Worm (Caenorhabditis elegans) whole organism, dauer: ENCODE results near the gene swt-2.
"Not testable (repeated sequence)": the region's sequence is repeated elsewhere in the genome, so short reads cannot be mapped to it uniquely, and the experiment has no call there.

ENCODE experiments used
- unc-62 ChIP-seq: sonication (generic microtip); optimal IDR thresholded peaks from 2 replicates; lab custom pipeline; 2017; ENCODE audit warnings: missing biosample characterization, missing genetic modification reagents, missing genetic modification characterization

swt-2 gene

ce11 chrV:7529840-7530239 is at the start of gene swt-2:
Gene swt-2 (plus strand): TSS chrV:7530140.
- TF ChIP-seq unc-62 (GFP tag; lab: Kevin White, UChicago): no peak

- no peak for TF ChIP-seq unc-62 (GFP tag; lab: Kevin White, UChicago)
These were observed 49.0 kb upstream of the swt-2 start, which contains the start of gene C18B10.6 for ce11 chrV:7480949-7481348. Gene C18B10.6 (minus strand): TSS chrV:7481049.

- no peak for TF ChIP-seq unc-62 (GFP tag; lab: Kevin White, UChicago)
These were observed 44.9 kb upstream of the swt-2 start, which contains the start of gene srbc-8 for ce11 chrV:7485000-7485399. Gene srbc-8 (minus strand): TSS chrV:7485100.

ce11 chrV:7487518-7487917 is 42.4 kb upstream of the swt-2 start, which contains the start of gene srbc-7:
Gene srbc-7 (minus strand): TSS chrV:7487618.
- no peak for TF ChIP-seq unc-62 (GFP tag; lab: Kevin White, UChicago)

- no peak for TF ChIP-seq unc-62 (GFP tag; lab: Kevin White, UChicago)
These were observed 39.6 kb upstream of the swt-2 start, which contains the start of gene srbc-9 for ce11 chrV:7490340-7490739. Gene srbc-9 (minus strand): TSS chrV:7490440.

- no peak for TF ChIP-seq unc-62 (GFP tag; lab: Kevin White, UChicago)
These were observed 37.0 kb upstream of the swt-2 start, which contains the start of gene srbc-10 for ce11 chrV:7492924-7493323. Gene srbc-10 (minus strand): TSS chrV:7493024.

ce11 chrV:7495189-7495588 is 34.8 kb upstream of the swt-2 start, which contains the start of gene srbc-11:
Gene srbc-11 (minus strand): TSS chrV:7495289.
- no peak for TF ChIP-seq unc-62 (GFP tag; lab: Kevin White, UChicago)

ce11 chrV:7497440-7497839 is 32.5 kb upstream of the swt-2 start, which contains the start of gene srh-79:
Gene srh-79 (plus strand): TSS chrV:7497740.
- no peak for TF ChIP-seq unc-62 (GFP tag; lab: Kevin White, UChicago)

ce11 chrV:7501194-7501593 is 28.7 kb upstream of the swt-2 start:
- no peak for TF ChIP-seq unc-62 (GFP tag; lab: Kevin White, UChicago)

- TF ChIP-seq unc-62 (GFP tag; lab: Kevin White, UChicago): no peak
These were observed 25.7 kb upstream of the swt-2 start, which contains the start of gene srh-229 for ce11 chrV:7504271-7504670. Gene srh-229 (minus strand): TSS chrV:7504371.

ce11 chrV:7506207-7506606 is 23.7 kb upstream of the swt-2 start:
- no peak for TF ChIP-seq unc-62 (GFP tag; lab: Kevin White, UChicago)

ce11 chrV:7508566-7509044 is 21.3 kb upstream of the swt-2 start, which contains the start of the genes str-31 and nhr-172:
Gene str-31 (minus strand): TSS chrV:7508666.
Gene nhr-172 (plus strand): TSS chrV:7508994.
- no peak for TF ChIP-seq unc-62 (GFP tag; lab: Kevin White, UChicago)

- not testable (repeated sequence) for TF ChIP-seq unc-62 (GFP tag; lab: Kevin White, UChicago)
These were observed 18.5 kb upstream of the swt-2 start, which contains the start of gene nhr-171 for ce11 chrV:7511465-7511864. Gene nhr-171 (plus strand): TSS chrV:7511765.

ce11 chrV:7514939-7515338 is 15.0 kb upstream of the swt-2 start, which contains the start of gene srb-18:
Gene srb-18 (plus strand): TSS chrV:7515239.
- no peak for TF ChIP-seq unc-62 (GFP tag; lab: Kevin White, UChicago)

ce11 chrV:7520077-7520476 is 9.9 kb upstream of the swt-2 start, which contains the start of gene srb-19:
Gene srb-19 (minus strand): TSS chrV:7520177.
- no peak for TF ChIP-seq unc-62 (GFP tag; lab: Kevin White, UChicago)

- TF ChIP-seq unc-62 (GFP tag; lab: Kevin White, UChicago): no peak
These were observed 8.6 kb upstream of the swt-2 start for ce11 chrV:7521304-7521703.

- TF ChIP-seq unc-62 (GFP tag; lab: Kevin White, UChicago): no peak
These were observed 7.7 kb upstream of the swt-2 start, which contains the start of gene C54F6.15 for ce11 chrV:7522279-7522678. Gene C54F6.15 (minus strand): TSS chrV:7522379.
